Worm (Caenorhabditis elegans): ENCODE measurements around the gene gba-2.

- TF ChIP-seq klf-2 (GFP tag; conservative IDR thresholded peaks at IDR 0.05) (no peak), tab-1 (GFP tag; IDR thresholded peaks at IDR 0.05) (no peak), ztf-29 (GFP tag; IDR thresholded peaks at IDR 0.05) (no peak), T22C8.4 (GFP tag; IDR thresholded peaks at IDR 0.05) (no peak), med-1 (GFP tag; optimal IDR thresholded peaks at IDR 0.05; ENCODE audit: insufficient read depth) (no peak), flt-1 (GFP tag; IDR thresholded peaks at IDR 0.05) (no peak), ref-1 (GFP tag; conservative IDR thresholded peaks at IDR 0.05) (no peak), cog-1 (tag; optimal IDR thresholded peaks at IDR 0.05) (no peak)
Measured at ce11 chrII:2202147-2202546, 15.9 kb upstream of the gba-2 start.
